Fruit fly (Drosophila melanogaster): ENCODE measurements around the gene CG5783.

DNA sequence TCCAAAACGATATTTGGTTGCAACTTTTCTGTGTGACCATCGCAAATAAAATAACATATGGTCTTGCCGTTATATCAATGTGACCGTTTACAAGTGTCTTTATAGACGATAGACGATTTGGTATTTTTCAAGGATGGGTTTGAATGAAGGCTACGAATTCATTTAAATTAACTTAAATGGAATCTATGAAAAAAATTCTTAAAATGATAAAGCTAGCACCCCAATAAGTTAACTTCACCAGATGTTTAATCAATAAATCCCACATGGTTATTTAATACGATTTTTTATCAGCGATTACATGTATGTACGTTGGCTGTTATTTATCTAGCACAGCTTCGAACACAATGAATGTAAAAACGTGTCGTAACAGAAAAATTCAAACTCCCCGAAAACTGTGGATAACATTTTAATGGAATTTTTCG, 2.8 kb downstream of the CG5783 start:
- no peak for TF ChIP-seq grau (tag; optimal IDR thresholded peaks at IDR 0.05)
- no peak for TF ChIP-seq Dfd (GFP tag; optimal IDR thresholded peaks at IDR 0.05)
- TF ChIP-seq chif (GFP tag; optimal IDR thresholded peaks at IDR 0.05): no peak

Data from whole organism, embryonic.